Fruit fly (Drosophila melanogaster) ovary, adult (tissue): ENCODE results near the gene mxt.
A peak's percentile ranks its signal among the peaks of the same experiment; 100 is the strongest.

ENCODE experiments used
- CG17801 ChIP-seq: fragments of 200-800 bp; optimal IDR thresholded peaks from 2 replicates; lab custom pipeline; 2019; ENCODE audit warnings: missing biosample characterization, mild to moderate bottlenecking, missing genetic modification characterization, moderate library complexity; ENCODE audit not compliant: partially characterized antibody

Gene mxt

dm6 chr2L:4847191-4847853 lies at the start of gene mxt, which contains the start of gene CG11927:
TSS of gene mxt (minus strand) at chr2L:4847295.
TSS of gene CG11927 (plus strand) at chr2L:4847766.
- no peak for TF ChIP-seq CG17801

DNA sequence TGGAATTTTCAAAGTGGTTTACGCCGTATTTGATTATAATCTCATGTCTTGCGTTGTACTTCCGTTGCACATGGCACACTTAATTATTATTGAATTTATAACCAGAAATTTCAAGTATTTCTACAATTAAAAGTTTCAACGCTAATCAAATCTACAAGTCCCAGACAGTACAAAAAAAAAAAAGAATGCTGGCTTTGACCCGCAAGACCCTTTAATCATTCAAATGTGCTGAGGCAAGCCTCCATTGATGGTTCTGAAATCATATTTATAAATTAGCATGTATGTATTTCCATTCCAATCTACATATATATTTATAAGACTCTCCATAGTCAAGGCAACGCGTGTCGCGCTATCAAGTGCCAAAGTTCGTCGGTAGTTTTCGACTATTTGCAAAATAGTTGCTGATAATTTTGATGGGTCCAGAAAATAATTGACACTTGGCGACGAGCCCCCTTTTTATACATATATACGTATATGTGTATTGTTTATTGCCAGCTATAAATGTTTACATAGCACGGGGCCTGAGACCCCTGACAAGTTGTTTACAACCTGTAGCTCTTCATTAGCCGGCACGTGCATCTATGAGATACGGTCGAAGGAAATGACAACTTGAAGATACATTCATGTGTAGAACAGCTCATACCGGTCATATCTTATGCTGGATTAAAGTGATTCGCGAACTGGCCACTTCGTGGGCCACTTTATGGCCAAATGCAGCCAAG lies 49.5 kb upstream of the mxt start:
- no peak for TF ChIP-seq CG17801

DNA sequence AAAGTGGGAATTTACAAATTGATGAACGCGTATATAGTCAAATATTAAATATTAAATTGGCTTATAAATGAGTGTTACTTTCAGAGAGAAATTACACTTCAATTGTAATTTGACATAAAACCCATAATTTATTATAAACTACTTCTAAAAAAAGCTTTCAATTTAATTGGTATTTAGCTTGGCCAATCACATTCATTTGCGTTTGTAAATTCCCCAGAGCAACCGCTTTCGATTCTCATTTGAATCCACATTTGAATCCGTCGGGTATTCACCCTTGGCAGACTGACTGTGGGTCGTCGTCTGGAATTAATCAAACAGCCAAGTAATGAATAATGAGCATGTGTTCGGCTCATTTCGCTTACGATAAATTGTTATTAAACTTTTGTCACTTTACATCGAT lies 48.8 kb upstream of the mxt start:
- TF ChIP-seq CG17801: no peak

DNA sequence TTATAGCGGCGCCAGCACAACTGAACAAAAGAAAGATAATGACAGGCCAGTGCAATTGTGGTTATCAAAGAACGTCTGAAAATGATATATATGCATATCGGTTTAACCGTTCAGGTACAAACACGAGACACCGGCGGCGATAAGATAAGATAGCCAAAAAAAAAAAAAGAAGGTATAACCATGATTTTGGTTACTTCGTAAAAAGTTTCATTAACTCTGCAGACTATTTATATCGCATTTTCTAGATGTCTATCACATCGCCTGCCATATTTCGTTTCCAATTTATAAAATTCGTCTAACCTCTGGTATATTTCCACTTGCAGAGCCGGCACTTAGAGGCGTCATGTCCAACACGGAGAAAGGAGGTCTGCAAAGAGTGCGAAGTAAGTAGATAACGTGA lies 46.5 kb upstream of the mxt start:
- no peak for TF ChIP-seq CG17801

- TF ChIP-seq CG17801: peak; percentile 39
These were observed 44.9 kb upstream of the mxt start, which contains the start of gene CG3036 for dm6 chr2L:4891914-4892469. TSS of gene CG3036 (plus strand) at chr2L:4892112.

dm6 chr2L:4889451-4890045 lies 42.5 kb upstream of the mxt start, which contains the start of gene CG15625:
TSS of gene CG15625 (plus strand) at chr2L:4889995.
- TF ChIP-seq CG17801: no peak

dm6 chr2L:4888541-4888940 lies 41.4 kb upstream of the mxt start:
- TF ChIP-seq CG17801: no peak

DNA sequence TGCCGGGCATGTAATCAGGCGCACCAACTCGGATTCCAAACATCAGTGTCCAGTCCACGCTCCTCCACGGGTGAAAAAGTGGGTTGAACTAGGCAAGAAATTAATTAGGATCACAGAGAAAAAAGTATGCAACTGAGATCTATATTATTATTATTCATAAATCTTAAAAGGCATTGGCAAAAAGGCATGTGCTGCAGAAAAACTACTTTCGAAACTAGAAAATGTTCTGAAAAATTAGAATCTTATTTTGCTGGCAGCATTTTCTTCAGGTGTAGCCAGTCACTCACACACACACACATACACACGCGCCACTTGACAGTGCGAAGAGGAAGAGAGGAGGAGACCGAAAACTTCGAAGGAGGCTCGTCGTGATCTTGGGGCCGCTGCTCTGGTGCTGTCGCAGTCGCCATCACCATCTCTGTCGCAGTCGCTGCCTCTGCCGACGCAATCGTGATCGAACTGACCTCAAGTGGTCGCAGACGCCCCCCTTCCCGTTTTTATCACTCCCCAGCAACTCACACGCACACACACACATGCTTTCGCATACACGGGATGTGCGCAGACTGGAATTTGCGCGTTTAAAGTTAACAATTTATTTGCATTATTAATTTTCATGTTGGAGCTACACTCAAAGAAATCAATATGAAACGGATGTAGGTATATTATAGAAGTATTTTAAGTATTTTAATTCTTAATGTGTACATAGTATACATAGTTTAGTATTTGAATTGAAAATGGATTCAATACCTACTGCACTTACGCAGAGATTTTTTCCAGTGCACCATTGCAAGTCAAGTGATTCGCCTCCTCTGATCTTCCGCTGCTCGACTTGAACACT lies 40.5 kb upstream of the mxt start:
- peak; percentile 12 for TF ChIP-seq CG17801

DNA sequence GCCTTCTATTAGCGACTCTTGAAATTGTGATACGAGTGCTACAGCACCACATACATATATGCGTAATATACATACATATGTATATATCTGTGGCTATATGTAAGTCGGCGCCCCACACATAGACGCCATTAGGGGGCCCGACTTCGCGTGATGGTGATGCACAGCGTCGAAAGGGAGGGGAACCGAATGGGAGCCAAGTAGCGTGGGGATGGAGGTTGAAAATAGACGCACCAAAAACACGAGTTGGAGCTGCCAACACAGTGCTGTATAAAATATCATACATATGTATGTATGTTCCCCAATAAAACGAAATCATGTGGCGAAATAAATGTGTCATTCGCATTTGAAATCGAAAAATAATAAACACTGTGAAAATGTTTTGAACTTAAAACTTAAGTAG lies 39.5 kb upstream of the mxt start:
- no peak for TF ChIP-seq CG17801

DNA sequence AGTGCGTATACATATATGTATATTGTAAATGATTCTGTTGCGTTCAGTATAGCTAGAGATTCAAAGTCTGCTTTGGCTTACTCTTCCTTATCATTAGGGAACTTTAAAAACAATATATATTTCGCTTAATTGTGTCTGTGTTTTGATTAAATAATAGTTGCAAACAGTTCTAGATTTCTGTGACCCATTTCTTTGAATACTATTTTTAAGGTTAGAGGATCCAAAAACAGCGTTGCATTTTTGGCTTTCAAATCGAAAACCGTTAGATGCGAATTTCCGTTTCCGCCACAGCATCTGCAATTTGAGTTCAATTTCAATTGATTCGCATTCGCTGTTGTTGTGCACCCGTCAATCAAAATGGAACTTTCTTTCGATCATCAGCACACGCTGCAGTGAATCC lies 39.0 kb upstream of the mxt start:
- no peak for TF ChIP-seq CG17801

DNA sequence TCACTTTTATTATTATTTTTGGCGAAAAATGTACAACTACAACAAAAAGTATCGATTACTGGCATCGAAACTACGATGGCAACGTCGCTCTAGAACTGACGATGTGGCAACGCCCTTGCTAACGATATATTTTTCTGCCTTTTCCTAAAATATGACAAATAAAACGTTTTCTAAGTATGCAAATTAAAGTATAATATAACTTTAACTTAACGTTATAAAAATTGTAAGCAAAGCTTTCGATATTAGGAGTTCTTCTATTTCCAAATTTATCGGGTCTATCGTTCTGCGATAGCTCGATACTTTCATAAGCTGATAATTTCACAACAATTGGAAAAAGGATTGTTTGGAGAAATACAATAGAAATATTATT lies 35.9 kb upstream of the mxt start, which contains the start of the genes Cf2 and CG3008:
TSS of gene Cf2 (minus strand) at position 85 of the 370 bp plus-strand sequence.
TSS of gene CG3008 (plus strand) at position 276 of the 370 bp plus-strand sequence.
- TF ChIP-seq CG17801: peak; percentile 68

dm6 chr2L:4882131-4883022 lies 35.3 kb upstream of the mxt start:
- TF ChIP-seq CG17801: no peak

DNA sequence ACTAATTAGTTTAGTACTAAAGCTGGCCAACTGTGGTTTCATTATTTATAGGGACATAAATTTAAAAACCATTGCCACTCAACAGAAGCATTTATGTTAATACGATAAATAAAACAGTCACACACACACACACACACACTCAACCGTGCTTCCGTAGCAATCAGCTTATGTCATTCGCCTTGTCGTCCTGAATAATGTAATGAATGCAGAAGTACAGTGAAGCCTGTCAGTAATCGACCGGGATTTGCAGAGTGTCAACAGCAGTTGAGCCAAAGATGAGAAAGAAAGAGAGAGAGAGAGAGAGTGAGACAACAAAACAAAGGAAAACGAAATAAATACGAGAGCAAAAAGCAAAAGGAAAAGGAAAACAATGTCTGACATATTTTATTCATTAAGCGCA lies 21.3 kb upstream of the mxt start:
- TF ChIP-seq CG17801: no peak

DNA sequence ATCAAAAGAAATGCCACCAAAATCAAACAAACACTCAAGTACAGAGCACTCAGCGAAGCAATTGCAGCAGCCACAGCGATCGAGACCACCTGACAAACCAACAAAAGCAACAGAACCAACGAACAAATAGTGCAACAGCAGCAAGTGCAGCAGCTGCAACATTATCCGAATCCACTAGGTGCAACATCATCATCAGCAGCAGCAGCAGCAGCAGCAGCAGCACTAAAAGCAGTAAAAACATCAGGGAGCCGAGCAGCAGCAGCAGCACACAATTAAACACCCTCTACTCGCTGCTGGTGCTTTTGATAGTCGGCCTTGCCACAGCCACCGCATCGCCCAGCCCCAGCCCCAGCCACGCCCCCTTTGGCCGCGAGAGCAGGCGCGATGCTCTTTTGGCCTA lies 18.3 kb upstream of the mxt start:
- TF ChIP-seq CG17801: no peak

DNA sequence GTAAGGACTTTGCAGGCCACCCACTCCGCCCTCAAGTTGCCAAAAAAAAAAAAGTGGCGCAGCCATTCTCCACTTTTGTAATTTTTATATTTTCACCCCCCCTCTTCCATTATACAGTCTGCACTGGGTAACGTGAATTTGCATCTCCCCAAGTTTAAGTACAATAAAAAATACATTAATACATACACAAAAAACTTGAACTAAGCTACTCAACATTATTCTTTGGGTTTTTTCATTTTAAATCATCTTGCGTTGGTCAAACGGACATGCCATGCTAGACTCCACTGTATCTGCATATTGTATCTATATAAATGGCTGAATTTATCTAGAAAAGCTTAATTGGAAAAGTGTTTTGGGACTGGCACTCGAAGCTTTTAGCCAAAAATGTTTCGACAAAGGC lies 14.4 kb upstream of the mxt start:
- TF ChIP-seq CG17801: no peak
